Fruit fly (Drosophila melanogaster) whole organism, pupa: Measurements from ENCODE around the gene Cpr67Fa1.

Experiments
- CG15710 ChIP-seq: fragments of 200-800 bp; sonication (Bioruptor generic); optimal IDR thresholded peaks from 2 replicates; lab custom pipeline; 2018; ENCODE audit warnings: missing biosample characterization, mild to moderate bottlenecking, missing genetic modification characterization, moderate library complexity
- CG32121 ChIP-seq: fragments of 200-800 bp; sonication (Bioruptor generic); IDR thresholded peaks from 2 replicates; pipeline ENCODE4 v1.3.6; 2022; ENCODE audit warnings: missing biosample characterization, missing genetic modification characterization
- CG8301 ChIP-seq: fragments of 200-800 bp; sonication (Bioruptor generic); optimal IDR thresholded peaks from 2 replicates; lab custom pipeline; 2018; ENCODE audit warnings: missing biosample characterization, mild to moderate bottlenecking, missing genetic modification characterization
- Pif1B ChIP-seq: fragments of 200-800 bp; sonication (Bioruptor generic); optimal IDR thresholded peaks from 3 replicates; lab custom pipeline; 2016; ENCODE audit warnings: missing biosample characterization, missing genetic modification characterization
- rn ChIP-seq: fragments of 200-800 bp; sonication (Bioruptor generic); IDR thresholded peaks from 2 replicates; pipeline ENCODE4 v1.3.6; 2022; ENCODE audit warnings: missing biosample characterization, missing genetic modification characterization

dm6 chr3L:10853131-10853471, 36.7 kb upstream of the Cpr67Fa1 start:
- TF ChIP-seq CG32121 (GFP tag; lab: Robert Waterston, UW) = no peak
- TF ChIP-seq rn = no peak
- TF ChIP-seq CG8301 (tag; lab: Kevin White, UChicago) = no peak
- TF ChIP-seq Pif1B (GFP tag; lab: Kevin White, UChicago) = no peak
- TF ChIP-seq CG15710 = no peak
